Worm (Caenorhabditis elegans) whole organism, L3 larva: Measurements from ENCODE around the gene F11A5.5.
A peak's percentile ranks its signal among the peaks of the same experiment; 100 is the strongest.

Experiments used
- aly-2 ChIP-seq: fragments of 150-350 bp; optimal IDR thresholded peaks from 2 replicates; lab custom pipeline; 2014; ENCODE audit warnings: missing biosample characterization, missing genetic modification characterization
- ama-1 ChIP-seq: fragments of 150-350 bp; optimal IDR thresholded peaks from 2 replicates; lab custom pipeline; 2018
- ceh-28 ChIP-seq: fragments of 150-350 bp; optimal IDR thresholded peaks from 2 replicates; lab custom pipeline; 2014; ENCODE audit warnings: missing biosample characterization, missing genetic modification reagents, missing genetic modification characterization
- ceh-82 ChIP-seq: fragments of 150-350 bp; optimal IDR thresholded peaks from 2 replicates; lab custom pipeline; 2014; ENCODE audit warnings: missing biosample characterization, missing genetic modification characterization
- egl-27 ChIP-seq: sonication (generic microtip); optimal IDR thresholded peaks from 4 replicates; lab custom pipeline; 2017; ENCODE audit warnings: missing biosample characterization, missing genetic modification reagents, missing genetic modification characterization
- egl-5 ChIP-seq: fragments of 150-350 bp; optimal IDR thresholded peaks from 2 replicates; lab custom pipeline; 2017; ENCODE audit warnings: missing biosample characterization, missing genetic modification reagents, missing genetic modification characterization, inconsistent platforms
- elt-2 ChIP-seq: sonication (generic microtip); optimal IDR thresholded peaks from 2 replicates; lab custom pipeline; 2016; ENCODE audit warnings: missing genetic modification reagents, mild to moderate bottlenecking, missing genetic modification characterization, missing compliant biosample characterization
- eor-1 ChIP-seq, 2 experiments: fragments of 150-350 bp; optimal IDR thresholded peaks; 2 replicates each; lab custom pipeline; 2014 to 2018; ENCODE audit warnings: missing biosample characterization in 2 of 2, missing genetic modification characterization in 2 of 2
- fkh-10 ChIP-seq: sonication (generic microtip); optimal IDR thresholded peaks from 2 replicates; lab custom pipeline; 2017; ENCODE audit warnings: missing biosample characterization, missing genetic modification reagents, missing genetic modification characterization
- fkh-2 ChIP-seq: fragments of 150-350 bp; optimal IDR thresholded peaks from 2 replicates; lab custom pipeline; 2014; ENCODE audit warnings: missing biosample characterization, missing genetic modification reagents, missing genetic modification characterization
- hmg-11 ChIP-seq: sonication (generic microtip); optimal IDR thresholded peaks from 2 replicates; lab custom pipeline; 2016; ENCODE audit warnings: missing genetic modification characterization, missing compliant biosample characterization
- jun-1 ChIP-seq: fragments of 150-350 bp; optimal IDR thresholded peaks from 2 replicates; lab custom pipeline; 2014; ENCODE audit warnings: missing biosample characterization, missing genetic modification reagents, missing genetic modification characterization
- lin-39 ChIP-seq: fragments of 150-350 bp; optimal IDR thresholded peaks from 2 replicates; lab custom pipeline; 2018; ENCODE audit warnings: missing biosample characterization, missing genetic modification reagents, missing genetic modification characterization
- lsy-12 ChIP-seq: sonication (generic microtip); optimal IDR thresholded peaks from 2 replicates; lab custom pipeline; 2016; ENCODE audit warnings: mild to moderate bottlenecking, missing genetic modification characterization, missing compliant biosample characterization
- mdl-1 ChIP-seq: fragments of 150-350 bp; optimal IDR thresholded peaks from 2 replicates; lab custom pipeline; 2014; ENCODE audit warnings: missing biosample characterization, missing genetic modification characterization
- nfya-1 ChIP-seq: sonication (generic microtip); optimal IDR thresholded peaks from 2 replicates; lab custom pipeline; 2017; ENCODE audit warnings: missing genetic modification characterization, mild to moderate bottlenecking, missing compliant biosample characterization, antibody characterized with exemption, moderate library complexity; ENCODE audit not compliant: insufficient read depth
- nhr-11 ChIP-seq: fragments of 150-350 bp; optimal IDR thresholded peaks from 2 replicates; lab custom pipeline; 2014; ENCODE audit warnings: missing biosample characterization, missing genetic modification characterization
- nhr-12 ChIP-seq: fragments of 150-350 bp; optimal IDR thresholded peaks from 2 replicates; lab custom pipeline; 2014; ENCODE audit warnings: missing biosample characterization, missing genetic modification characterization
- nhr-23 ChIP-seq: fragments of 150-350 bp; optimal IDR thresholded peaks from 2 replicates; lab custom pipeline; 2014; ENCODE audit warnings: missing biosample characterization, missing genetic modification reagents, missing genetic modification characterization
- nhr-237 ChIP-seq: fragments of 150-350 bp; optimal IDR thresholded peaks from 2 replicates; lab custom pipeline; 2014; ENCODE audit warnings: missing biosample characterization, missing genetic modification characterization
- nhr-25 ChIP-seq: sonication (generic microtip); optimal IDR thresholded peaks from 2 replicates; lab custom pipeline; 2017; ENCODE audit warnings: missing biosample characterization, missing genetic modification characterization
- nhr-28 ChIP-seq: fragments of 150-350 bp; optimal IDR thresholded peaks from 2 replicates; lab custom pipeline; 2014; ENCODE audit warnings: missing biosample characterization, missing genetic modification characterization
- nhr-43 ChIP-seq: sonication (generic microtip); optimal IDR thresholded peaks from 2 replicates; lab custom pipeline; 2016; ENCODE audit warnings: mild to moderate bottlenecking, missing genetic modification characterization, missing compliant biosample characterization; ENCODE audit not compliant: poor library complexity, severe bottlenecking
- nhr-67 ChIP-seq: fragments of 150-350 bp; optimal IDR thresholded peaks from 2 replicates; lab custom pipeline; 2014; ENCODE audit warnings: missing biosample characterization, missing genetic modification characterization
- nhr-76 ChIP-seq: fragments of 150-350 bp; sonication (generic microtip); optimal IDR thresholded peaks from 5 replicates; lab custom pipeline; 2014; ENCODE audit warnings: missing biosample characterization, missing genetic modification characterization
- nhr-77 ChIP-seq: fragments of 150-350 bp; optimal IDR thresholded peaks from 2 replicates; lab custom pipeline; 2014; ENCODE audit warnings: missing biosample characterization, missing genetic modification characterization
- pqm-1 ChIP-seq: fragments of 150-350 bp; optimal IDR thresholded peaks from 2 replicates; lab custom pipeline; 2017; ENCODE audit warnings: missing biosample characterization, missing genetic modification characterization, inconsistent platforms
- sea-2 ChIP-seq: fragments of 150-350 bp; sonication (generic microtip); optimal IDR thresholded peaks from 4 replicates; lab custom pipeline; 2014; ENCODE audit warnings: missing biosample characterization, missing genetic modification reagents, missing genetic modification characterization
- skn-1 ChIP-seq: fragments of 150-350 bp; optimal IDR thresholded peaks from 2 replicates; lab custom pipeline; 2014; ENCODE audit warnings: missing biosample characterization, missing genetic modification characterization
- snpc-4 ChIP-seq: fragments of 150-350 bp; optimal IDR thresholded peaks from 2 replicates; lab custom pipeline; 2014; ENCODE audit warnings: missing biosample characterization, missing genetic modification characterization
- tbx-2 ChIP-seq: sonication (generic microtip); optimal IDR thresholded peaks from 2 replicates; lab custom pipeline; 2016; ENCODE audit warnings: mild to moderate bottlenecking, missing genetic modification characterization, missing compliant biosample characterization
- zag-1 ChIP-seq: fragments of 150-350 bp; optimal IDR thresholded peaks from 2 replicates; lab custom pipeline; 2014; ENCODE audit warnings: missing biosample characterization, missing genetic modification characterization

F11A5.5 gene

ce11 chrV:16198016-16198415 lies at the start of gene F11A5.5:
Gene F11A5.5 (plus strand): TSS chrV:16198316.
- no peak for TF ChIP-seq lsy-12 (tag; lab: Kevin White, UChicago)
- no peak for TF ChIP-seq elt-2 (tag; lab: Kevin White, UChicago)
- no peak for TF ChIP-seq nhr-12 (tag; lab: Kevin White, UChicago)
- no peak for TF ChIP-seq nhr-76
- no peak for TF ChIP-seq nhr-237 (tag; lab: Kevin White, UChicago)
- no peak for TF ChIP-seq sea-2 (GFP tag; lab: Kevin White, UChicago)
- TF ChIP-seq egl-27 (tag; lab: Kevin White, UChicago): no peak
- no peak for TF ChIP-seq eor-1 (tag; optimal IDR thresholded peaks at IDR 0.05; lab: Kevin White, UChicago)
- TF ChIP-seq aly-2 (tag; lab: Kevin White, UChicago): no peak
- no peak for TF ChIP-seq lin-39 (tag; lab: Kevin White, UChicago)
- TF ChIP-seq pqm-1: no peak
- no peak for TF ChIP-seq tbx-2 (tag; lab: Kevin White, UChicago)
- TF ChIP-seq snpc-4 (tag; lab: Kevin White, UChicago): no peak
- TF ChIP-seq skn-1 (tag; lab: Kevin White, UChicago): no peak
- TF ChIP-seq zag-1 (tag; lab: Kevin White, UChicago): no peak

ce11 chrV:16148805-16149204 lies 49.3 kb upstream of the F11A5.5 start, which contains the start of gene F10A3.4:
Gene F10A3.4 (plus strand): TSS chrV:16149105.
- TF ChIP-seq nhr-28: no peak
- TF ChIP-seq elt-2 (tag; lab: Kevin White, UChicago): peak; percentile 15

- no peak for TF ChIP-seq skn-1 (tag; lab: Kevin White, UChicago)
- TF ChIP-seq aly-2 (tag; lab: Kevin White, UChicago): no peak
- no peak for TF ChIP-seq hmg-11 (tag; lab: Kevin White, UChicago)
- TF ChIP-seq nhr-28: no peak
- no peak for TF ChIP-seq lin-39 (tag; lab: Kevin White, UChicago)
- no peak for TF ChIP-seq nhr-12 (tag; lab: Kevin White, UChicago)
Measured at ce11 chrV:16153375-16153774, 44.7 kb upstream of the F11A5.5 start, which contains the start of gene str-254. Gene str-254 (minus strand): TSS chrV:16153475.

ce11 chrV:16155111-16155510 lies 43.0 kb upstream of the F11A5.5 start, which contains the start of gene str-97:
Gene str-97 (minus strand): TSS chrV:16155211.
- TF ChIP-seq nhr-25 (tag; lab: Kevin White, UChicago) (no peak), nhr-43 (no peak), egl-5 (no peak), nhr-28 (no peak), nhr-11 (no peak), nhr-77 (tag; lab: Kevin White, UChicago) (no peak), pqm-1 (no peak), fkh-2 (no peak), hmg-11 (tag; lab: Kevin White, UChicago) (no peak), mdl-1 (tag; lab: Kevin White, UChicago) (no peak)

ce11 chrV:16158391-16158790 lies 39.7 kb upstream of the F11A5.5 start, which contains the start of gene str-99:
Gene str-99 (minus strand): TSS chrV:16158491.
- no peak for TF ChIP-seq jun-1 (tag; lab: Kevin White, UChicago)
- TF ChIP-seq skn-1 (tag; lab: Kevin White, UChicago): no peak
- TF ChIP-seq nhr-67: no peak
- TF ChIP-seq hmg-11 (tag; lab: Kevin White, UChicago): no peak
- no peak for TF ChIP-seq ceh-82 (tag; lab: Kevin White, UChicago)
- no peak for TF ChIP-seq nhr-23 (tag; lab: Kevin White, UChicago)

ce11 chrV:16159594-16159993 lies 38.5 kb upstream of the F11A5.5 start, which contains the start of gene F10A3.17:
Gene F10A3.17 (minus strand): TSS chrV:16159694.
- no peak for TF ChIP-seq nhr-11
- no peak for TF ChIP-seq nfya-1 (tag; lab: Kevin White, UChicago)
- no peak for TF ChIP-seq pqm-1
- TF ChIP-seq ama-1 (lab: Kevin White, UChicago): no peak
- no peak for TF ChIP-seq hmg-11 (tag; lab: Kevin White, UChicago)
- TF ChIP-seq ceh-28 (tag; lab: Kevin White, UChicago): no peak
- no peak for TF ChIP-seq nhr-28
- no peak for TF ChIP-seq fkh-10
